Worm (Caenorhabditis elegans) whole organism, L1 larva: ENCODE measurements around the gene rnp-4.
A peak's percentile ranks its signal among the peaks of the same experiment; 100 is the strongest.

Experiments
- C16A3.4 ChIP-seq: fragments of 150-350 bp; optimal IDR thresholded peaks from 2 replicates; lab custom pipeline; 2014; ENCODE audit warnings: missing biosample characterization, missing genetic modification characterization
- F16B12.6 ChIP-seq: fragments of 150-350 bp; optimal IDR thresholded peaks from 2 replicates; lab custom pipeline; 2014; ENCODE audit warnings: missing biosample characterization, missing genetic modification characterization
- Y116A8C.19 ChIP-seq: sonication (generic microtip); optimal IDR thresholded peaks from 2 replicates; lab custom pipeline; 2016; ENCODE audit warnings: missing compliant biosample characterization, missing genetic modification characterization, borderline replicate concordance
- aha-1 ChIP-seq: fragments of 150-350 bp; optimal IDR thresholded peaks from 2 replicates; lab custom pipeline; 2014; ENCODE audit warnings: missing biosample characterization, missing genetic modification characterization
- alr-1 ChIP-seq: fragments of 200-800 bp; sonication (Bioruptor generic); optimal IDR thresholded peaks from 2 replicates; lab custom pipeline; 2018; ENCODE audit warnings: borderline replicate concordance, mild to moderate bottlenecking, missing genetic modification characterization, missing compliant biosample characterization
- aly-2 ChIP-seq: fragments of 150-350 bp; optimal IDR thresholded peaks from 2 replicates; lab custom pipeline; 2014; ENCODE audit warnings: missing biosample characterization, missing genetic modification characterization
- ama-1 ChIP-seq: fragments of 150-350 bp; optimal IDR thresholded peaks from 2 replicates; lab custom pipeline; 2014
- ceh-90 ChIP-seq: sonication (generic microtip); optimal IDR thresholded peaks from 2 replicates; lab custom pipeline; 2016; ENCODE audit warnings: missing genetic modification characterization, missing compliant biosample characterization
- ces-1 ChIP-seq: fragments of 150-350 bp; optimal IDR thresholded peaks from 2 replicates; lab custom pipeline; 2014; ENCODE audit warnings: missing biosample characterization, missing genetic modification reagents, missing genetic modification characterization
- dsc-1 ChIP-seq: sonication (generic microtip); optimal IDR thresholded peaks from 2 replicates; lab custom pipeline; 2016; ENCODE audit warnings: mild to moderate bottlenecking, missing genetic modification characterization, missing compliant biosample characterization
- efl-1 ChIP-seq, 4 experiments: fragments of 150-350 bp; optimal IDR thresholded peaks in 3 of 4; peaks in 1 of 4; 1 replicate in 1 of 4; 2 replicates in 3 of 4; lab custom pipeline; 2014; ENCODE audit warnings: missing biosample characterization in 2 of 4, missing genetic modification characterization in 2 of 4, missing genetic modification reagents in 2 of 4
- fkh-4 ChIP-seq: sonication (generic microtip); optimal IDR thresholded peaks from 2 replicates; lab custom pipeline; 2016; ENCODE audit warnings: missing compliant biosample characterization, missing genetic modification characterization, borderline replicate concordance
- jun-1 ChIP-seq: fragments of 150-350 bp; optimal IDR thresholded peaks from 2 replicates; lab custom pipeline; 2014; ENCODE audit warnings: missing biosample characterization, missing genetic modification reagents, missing genetic modification characterization
- lin-14 ChIP-seq: fragments of 200-800 bp; sonication (Bioruptor generic); optimal IDR thresholded peaks from 2 replicates; lab custom pipeline; 2018; ENCODE audit warnings: mild to moderate bottlenecking, missing genetic modification characterization, moderate library complexity, missing compliant biosample characterization
- lin-35 ChIP-seq, 2 experiments: fragments of 150-350 bp; optimal IDR thresholded peaks; 2 replicates each; lab custom pipeline; 2014; ENCODE audit warnings: missing biosample characterization in 2 of 2, missing genetic modification characterization in 2 of 2, missing genetic modification reagents in 2 of 2
- lir-3 ChIP-seq: sonication (generic microtip); optimal IDR thresholded peaks from 2 replicates; lab custom pipeline; 2016; ENCODE audit warnings: mild to moderate bottlenecking, missing genetic modification characterization, moderate library complexity, missing compliant biosample characterization; ENCODE audit not compliant: poor library complexity
- lsy-2 ChIP-seq, 2 experiments: fragments of 150-350 bp; optimal IDR thresholded peaks; 2 replicates each; lab custom pipeline; 2014; ENCODE audit warnings: missing biosample characterization in 2 of 2, missing genetic modification characterization in 2 of 2
- mdl-1 ChIP-seq, 2 experiments: fragments of 150-350 bp; optimal IDR thresholded peaks; 2 replicates each; lab custom pipeline; 2014 to 2017; ENCODE audit warnings: missing biosample characterization in 2 of 2, missing genetic modification characterization in 2 of 2, inconsistent platforms in 1 of 2
- nhr-19 ChIP-seq: fragments of 200-800 bp; sonication (Bioruptor generic); conservative IDR thresholded peaks from 2 replicates; pipeline ENCODE4 v1.3.6; 2022; ENCODE audit warnings: missing genetic modification characterization, missing compliant biosample characterization
- nhr-20 ChIP-seq: sonication (generic microtip); optimal IDR thresholded peaks from 2 replicates; lab custom pipeline; 2016; ENCODE audit warnings: mild to moderate bottlenecking, missing genetic modification characterization, missing compliant biosample characterization
- nhr-237 ChIP-seq: fragments of 150-350 bp; optimal IDR thresholded peaks from 2 replicates; lab custom pipeline; 2014; ENCODE audit warnings: missing biosample characterization, missing genetic modification characterization
- nhr-47 ChIP-seq: sonication (generic microtip); optimal IDR thresholded peaks from 2 replicates; lab custom pipeline; 2016; ENCODE audit warnings: mild to moderate bottlenecking, missing genetic modification characterization, moderate library complexity, missing compliant biosample characterization
- nhr-71 ChIP-seq: sonication (generic microtip); optimal IDR thresholded peaks from 2 replicates; lab custom pipeline; 2016; ENCODE audit warnings: mild to moderate bottlenecking, missing genetic modification characterization, moderate library complexity, missing compliant biosample characterization
- nhr-77 ChIP-seq: fragments of 150-350 bp; optimal IDR thresholded peaks from 2 replicates; lab custom pipeline; 2014; ENCODE audit warnings: missing biosample characterization, missing genetic modification characterization
- nhr-90 ChIP-seq: sonication (generic microtip); optimal IDR thresholded peaks from 2 replicates; lab custom pipeline; 2016; ENCODE audit warnings: mild to moderate bottlenecking, missing genetic modification characterization, missing compliant biosample characterization; ENCODE audit not compliant: poor library complexity
- pag-3 ChIP-seq: sonication (generic microtip); optimal IDR thresholded peaks from 2 replicates; lab custom pipeline; 2017; ENCODE audit warnings: missing genetic modification characterization, mild to moderate bottlenecking, missing compliant biosample characterization, antibody characterized with exemption, borderline replicate concordance; ENCODE audit not compliant: insufficient read depth
- pax-3 ChIP-seq: fragments of 200-800 bp; sonication (Bioruptor generic); optimal IDR thresholded peaks from 2 replicates; lab custom pipeline; 2018; ENCODE audit warnings: mild to moderate bottlenecking, missing genetic modification characterization, moderate library complexity, missing compliant biosample characterization
- pqm-1 ChIP-seq: sonication (generic microtip); optimal IDR thresholded peaks from 3 replicates; lab custom pipeline; 2017; ENCODE audit warnings: missing biosample characterization, missing genetic modification characterization
- skn-1 ChIP-seq: fragments of 150-350 bp; optimal IDR thresholded peaks from 2 replicates; lab custom pipeline; 2014; ENCODE audit warnings: missing biosample characterization, missing genetic modification characterization
- snu-23 ChIP-seq: sonication (generic microtip); optimal IDR thresholded peaks from 2 replicates; lab custom pipeline; 2016; ENCODE audit warnings: missing genetic modification characterization, missing compliant biosample characterization
- sptf-1 ChIP-seq: fragments of 150-350 bp; optimal IDR thresholded peaks from 2 replicates; lab custom pipeline; 2014; ENCODE audit warnings: missing biosample characterization, missing genetic modification characterization
- sup-37 ChIP-seq: fragments of 200-800 bp; sonication (Bioruptor generic); optimal IDR thresholded peaks from 2 replicates; lab custom pipeline; 2018; ENCODE audit warnings: mild to moderate bottlenecking, missing genetic modification characterization, missing compliant biosample characterization
- swsn-7 ChIP-seq: sonication (generic microtip); optimal IDR thresholded peaks from 2 replicates; lab custom pipeline; 2016; ENCODE audit warnings: missing genetic modification characterization, missing compliant biosample characterization
- tbx-2 ChIP-seq: sonication (generic microtip); optimal IDR thresholded peaks from 2 replicates; lab custom pipeline; 2016; ENCODE audit warnings: missing genetic modification characterization, missing compliant biosample characterization
- unc-130 ChIP-seq: fragments of 150-350 bp; optimal IDR thresholded peaks from 2 replicates; lab custom pipeline; 2017; ENCODE audit warnings: missing biosample characterization, missing genetic modification characterization, inconsistent platforms
- unc-62 ChIP-seq: fragments of 150-350 bp; optimal IDR thresholded peaks from 2 replicates; lab custom pipeline; 2014; ENCODE audit warnings: missing biosample characterization, missing genetic modification reagents, missing genetic modification characterization
- xbp-1 ChIP-seq: sonication (generic microtip); optimal IDR thresholded peaks from 2 replicates; lab custom pipeline; 2016; ENCODE audit warnings: missing genetic modification characterization, missing compliant biosample characterization
- zag-1 ChIP-seq: fragments of 150-350 bp; optimal IDR thresholded peaks from 2 replicates; lab custom pipeline; 2014; ENCODE audit warnings: missing biosample characterization, missing genetic modification characterization
- ztf-11 ChIP-seq, 2 experiments: sonication (generic microtip); optimal IDR thresholded peaks; 2 replicates each; lab custom pipeline; 2016 to 2017; ENCODE audit warnings: missing genetic modification characterization in 2 of 2, missing biosample characterization in 1 of 2, missing compliant biosample characterization in 1 of 2

The rnp-4 gene

ce11 chrIII:4369381-4369809 lies 36.7 kb upstream of the rnp-4 start:
- TF ChIP-seq nhr-71 (tag; lab: Kevin White, UChicago) (peak; percentile 61), swsn-7 (tag; lab: Kevin White, UChicago) (peak; percentile 21), C16A3.4 (tag; lab: Kevin White, UChicago) (peak; percentile 13), jun-1 (tag; lab: Kevin White, UChicago) (peak; percentile 17), nhr-90 (tag; lab: Kevin White, UChicago) (peak; percentile 37), nhr-19 (peak; percentile 68), lsy-2 (tag; optimal IDR thresholded peaks at IDR 0.05; lab: Kevin White, UChicago) (peak in 1 of 2 experiments; percentile 57), nhr-20 (tag; lab: Kevin White, UChicago) (peak; percentile 36), lir-3 (peak; percentile 27), snu-23 (GFP tag; lab: Kevin White, UChicago) (peak; percentile 45), xbp-1 (tag; lab: Kevin White, UChicago) (peak; percentile 28), mdl-1 (tag; optimal IDR thresholded peaks at IDR 0.05; lab: Kevin White, UChicago) (peak in 1 of 2 experiments; percentile 14), efl-1 (optimal IDR thresholded peaks at IDR 0.05; lab: Kevin White, UChicago) (peak in 1 of 2 experiments; percentile 9), efl-1 (GFP tag; optimal IDR thresholded peaks at IDR 0.05 in 1 of 2; lab: Kevin White, UChicago) (peak in 1 of 2 experiments; percentile 70), nhr-47 (tag; lab: Kevin White, UChicago) (peak; percentile 51), aly-2 (peak; percentile 35), tbx-2 (tag; lab: Kevin White, UChicago) (peak; percentile 24), dsc-1 (tag; lab: Kevin White, UChicago) (peak; percentile 44), lin-35 (GFP tag; optimal IDR thresholded peaks at IDR 0.05; lab: Kevin White, UChicago) (peak in 1 of 2 experiments; percentile 26)
- TF ChIP-seq, all 84 proteins: peak for 18; not testable (repeated sequence) for 66

DNA sequence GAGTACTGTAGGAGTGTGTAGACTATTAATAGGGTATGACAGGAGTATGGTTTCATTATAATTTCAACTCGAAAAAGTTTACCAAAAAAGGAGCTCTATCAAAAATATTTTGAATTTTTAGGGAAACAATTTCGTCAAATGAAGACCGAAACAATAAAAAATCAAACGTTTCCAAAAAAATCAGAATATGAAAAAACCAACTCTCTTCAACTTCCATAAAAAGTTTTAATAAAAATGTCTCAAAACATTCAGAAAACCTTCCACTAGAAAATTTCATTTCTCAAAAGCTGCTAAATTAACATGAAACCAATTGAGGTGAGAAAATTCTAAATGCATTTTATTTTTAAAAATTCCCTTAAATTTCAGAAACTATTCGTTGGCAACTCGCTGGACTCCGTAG lies 35.5 kb upstream of the rnp-4 start, which contains the start of gene ckb-3:
Gene ckb-3, plus strand, starts transcription at position 301 of the 400 bp plus-strand sequence.
- no peak for TF ChIP-seq ceh-90 (tag; lab: Kevin White, UChicago)
- no peak for TF ChIP-seq lir-3
- TF ChIP-seq C16A3.4 (tag; lab: Kevin White, UChicago), result no peak
- TF ChIP-seq nhr-20 (tag; lab: Kevin White, UChicago), result no peak
- no peak for TF ChIP-seq nhr-237 (tag; lab: Kevin White, UChicago)
- no peak for TF ChIP-seq nhr-90 (tag; lab: Kevin White, UChicago)
- no peak for TF ChIP-seq nhr-77 (tag; lab: Kevin White, UChicago)
- TF ChIP-seq ces-1 (GFP tag; lab: Kevin White, UChicago), result no peak
- TF ChIP-seq sup-37 (GFP tag; lab: Kevin White, UChicago), result no peak
- TF ChIP-seq lsy-2 (tag; optimal IDR thresholded peaks at IDR 0.05; lab: Kevin White, UChicago), result no peak

ce11 chrIII:4372894-4373293 lies 33.2 kb upstream of the rnp-4 start:
- TF ChIP-seq ama-1 (lab: Kevin White, UChicago), result no peak
- TF ChIP-seq skn-1 (tag; lab: Kevin White, UChicago), result no peak
- TF ChIP-seq fkh-4, result no peak
- no peak for TF ChIP-seq zag-1
- TF ChIP-seq Y116A8C.19 (tag; lab: Kevin White, UChicago), result no peak
- TF ChIP-seq sptf-1, result no peak
- no peak for TF ChIP-seq pqm-1
- TF ChIP-seq pax-3 (tag; lab: Kevin White, UChicago), result no peak
- TF ChIP-seq swsn-7 (tag; lab: Kevin White, UChicago), result no peak
- no peak for TF ChIP-seq unc-130
- TF ChIP-seq alr-1 (tag; lab: Kevin White, UChicago), result no peak
- TF ChIP-seq lin-14 (GFP tag; lab: Kevin White, UChicago), result no peak

DNA sequence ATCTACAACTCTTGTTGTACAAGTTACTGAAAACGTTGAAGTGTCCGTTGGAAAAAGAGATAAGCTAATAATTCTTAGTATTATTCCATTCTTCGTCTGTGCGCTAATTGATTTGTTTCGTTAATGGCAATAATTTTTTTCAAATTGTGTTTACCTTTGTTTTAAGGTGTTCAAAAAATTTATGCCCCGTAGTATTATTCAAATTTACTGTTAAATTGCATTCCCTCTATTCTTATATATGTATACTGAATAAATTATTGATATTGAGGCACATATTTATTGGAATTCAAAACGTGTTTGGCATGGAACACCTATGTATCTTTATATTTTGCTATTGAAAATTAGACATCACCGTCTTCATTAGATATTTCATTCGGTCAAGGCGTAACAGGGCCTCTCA lies 31.2 kb upstream of the rnp-4 start, which contains the start of gene pals-26:
Gene pals-26, plus strand, starts transcription at position 301 of the 400 bp plus-strand sequence.
- TF ChIP-seq xbp-1 (tag; lab: Kevin White, UChicago) (no peak), ztf-11 (tag; optimal IDR thresholded peaks at IDR 0.05; lab: Kevin White, UChicago) (no peak), pag-3 (tag; lab: Kevin White, UChicago) (no peak), F16B12.6 (tag; lab: Kevin White, UChicago) (no peak), jun-1 (tag; lab: Kevin White, UChicago) (no peak), aha-1 (tag; lab: Kevin White, UChicago) (no peak), unc-62 (GFP tag; lab: Kevin White, UChicago) (no peak)
